Worm (Caenorhabditis elegans): Measurements from ENCODE around the gene C08E8.4.

DNA sequence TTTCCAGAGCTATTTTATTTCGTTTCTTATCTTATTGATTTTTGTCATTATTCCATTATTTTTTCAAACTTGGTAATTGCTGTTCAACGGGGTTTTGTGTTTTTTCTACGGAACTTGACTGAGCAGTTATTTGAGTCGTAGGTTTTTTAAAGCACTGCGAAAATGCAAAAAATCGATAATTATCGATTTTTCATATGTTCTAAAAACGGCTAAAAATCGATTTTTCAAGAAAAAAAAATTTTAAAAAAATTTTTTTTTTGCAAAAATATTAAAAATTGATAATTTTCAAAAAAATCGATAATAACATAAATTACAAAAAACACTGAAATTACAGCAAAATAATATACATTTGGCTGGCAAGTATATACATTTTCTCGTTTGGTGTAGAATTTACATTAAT lies 3.9 kb downstream of the C08E8.4 start:
- TF ChIP-seq dao-5 (tag; optimal IDR thresholded peaks at IDR 0.05) (no peak), him-1 (tag; optimal IDR thresholded peaks at IDR 0.05) (no peak), W03F9.2 (tag; optimal IDR thresholded peaks at IDR 0.05) (no peak)

Data from whole organism, L4/young adult.